Fruit fly (Drosophila melanogaster): ENCODE results near the gene abd-A.

dm6 chr3R:16861217-16861616 lies 31.4 kb upstream of the abd-A start:
- TF ChIP-seq usp (GFP tag; optimal IDR thresholded peaks at IDR 0.05) = no peak
- TF ChIP-seq foxo (GFP tag; optimal IDR thresholded peaks at IDR 0.05) = peak in 1 of 2 experiments; percentile 10
- TF ChIP-seq Dfd (GFP tag; optimal IDR thresholded peaks at IDR 0.05) = no peak
- TF ChIP-seq lola (GFP tag; optimal IDR thresholded peaks at IDR 0.05) = no peak
- no peak for TF ChIP-seq h (GFP tag; optimal IDR thresholded peaks at IDR 0.05)
- no peak for TF ChIP-seq OdsH (GFP tag; optimal IDR thresholded peaks at IDR 0.05)
- TF ChIP-seq Sp1 (GFP tag; optimal IDR thresholded peaks at IDR 0.05) = no peak
- TF ChIP-seq GATAd (GFP tag; optimal IDR thresholded peaks at IDR 0.05) = no peak
- no peak for TF ChIP-seq brk (GFP tag; optimal IDR thresholded peaks at IDR 0.05)
- TF ChIP-seq psq (GFP tag; optimal IDR thresholded peaks at IDR 0.05) = no peak
- TF ChIP-seq Abd-B (GFP tag; optimal IDR thresholded peaks at IDR 0.05) = no peak
- no peak for TF ChIP-seq Hnf4 (GFP tag; optimal IDR thresholded peaks at IDR 0.05)
- TF ChIP-seq dmrt93B (GFP tag; optimal IDR thresholded peaks at IDR 0.05) = no peak
